Fruit fly (Drosophila melanogaster) whole organism, embryonic: ENCODE measurements around the gene CG16719.
A peak's percentile ranks its signal among the peaks of the same experiment; 100 is the strongest.

ENCODE experiments used
- Bdp1 ChIP-seq: fragments of 200-800 bp; sonication (Bioruptor generic); optimal IDR thresholded peaks from 3 replicates; lab custom pipeline; 2016; ENCODE audit warnings: missing biosample characterization, missing genetic modification characterization
- CG10274 ChIP-seq: fragments of 200-800 bp; sonication (Bioruptor generic); optimal IDR thresholded peaks from 3 replicates; lab custom pipeline; 2017; ENCODE audit warnings: missing biosample characterization, mild to moderate bottlenecking, missing genetic modification characterization
- CG10321 ChIP-seq: fragments of 200-800 bp; sonication (Bioruptor generic); IDR thresholded peaks from 2 replicates; pipeline ENCODE4 v1.3.6; 2022; ENCODE audit warnings: missing biosample characterization, missing genetic modification characterization
- CG12219 ChIP-seq: fragments of 200-800 bp; sonication (Bioruptor generic); optimal IDR thresholded peaks from 3 replicates; lab custom pipeline; 2018; ENCODE audit warnings: missing biosample characterization, mild to moderate bottlenecking, missing genetic modification characterization
- CG14667 ChIP-seq: fragments of 200-800 bp; sonication (Bioruptor generic); IDR thresholded peaks from 2 replicates; pipeline ENCODE4 v1.3.6; 2022; ENCODE audit warnings: missing biosample characterization, missing genetic modification characterization
- CG14860 ChIP-seq: fragments of 200-800 bp; sonication (Bioruptor generic); IDR thresholded peaks from 3 replicates; pipeline ENCODE4 v1.3.6; 2022; ENCODE audit warnings: missing biosample characterization, missing genetic modification characterization; ENCODE audit not compliant: partially characterized antibody
- CG15601 ChIP-seq: fragments of 200-800 bp; sonication (Bioruptor generic); optimal IDR thresholded peaks from 3 replicates; lab custom pipeline; 2019; ENCODE audit warnings: missing biosample characterization, mild to moderate bottlenecking, missing genetic modification characterization, moderate library complexity
- CG16815 ChIP-seq: fragments of 200-800 bp; sonication (Bioruptor generic); optimal IDR thresholded peaks from 3 replicates; lab custom pipeline; 2017; ENCODE audit warnings: missing biosample characterization, mild to moderate bottlenecking, missing genetic modification characterization
- CG17361 ChIP-seq: fragments of 200-800 bp; sonication (Bioruptor generic); IDR thresholded peaks from 3 replicates; pipeline ENCODE4 v1.3.6; 2022; ENCODE audit warnings: missing biosample characterization, missing genetic modification characterization
- CG3281 ChIP-seq: fragments of 200-800 bp; sonication (Bioruptor generic); optimal IDR thresholded peaks from 3 replicates; lab custom pipeline; 2017; ENCODE audit warnings: missing biosample characterization, mild to moderate bottlenecking, missing genetic modification characterization
- CG4707 ChIP-seq: fragments of 200-800 bp; sonication (Bioruptor generic); optimal IDR thresholded peaks from 2 replicates; lab custom pipeline; 2018; ENCODE audit warnings: missing biosample characterization, mild to moderate bottlenecking, missing genetic modification characterization, moderate library complexity
- CG6654 ChIP-seq: fragments of 200-800 bp; sonication (Bioruptor generic); optimal IDR thresholded peaks from 2 replicates; lab custom pipeline; 2017; ENCODE audit warnings: missing biosample characterization, mild to moderate bottlenecking, missing genetic modification characterization
- CG6689 ChIP-seq: fragments of 200-800 bp; sonication (Bioruptor generic); IDR thresholded peaks from 2 replicates; pipeline ENCODE4 v1.3.6; 2022; ENCODE audit warnings: missing biosample characterization, missing genetic modification characterization
- CG7357 ChIP-seq: fragments of 200-800 bp; sonication (Bioruptor generic); IDR thresholded peaks from 3 replicates; pipeline ENCODE4 v1.3.6; 2022; ENCODE audit warnings: missing biosample characterization, missing genetic modification characterization
- CG8359 ChIP-seq: fragments of 200-800 bp; sonication (Bioruptor generic); optimal IDR thresholded peaks from 2 replicates; lab custom pipeline; 2017; ENCODE audit warnings: missing biosample characterization, mild to moderate bottlenecking, missing genetic modification characterization, borderline replicate concordance
- CHES-1-like ChIP-seq: fragments of 200-800 bp; sonication (Bioruptor generic); optimal IDR thresholded peaks from 2 replicates; lab custom pipeline; 2016; ENCODE audit warnings: missing biosample characterization, missing genetic modification characterization
- Dp ChIP-seq: fragments of 200-800 bp; sonication (Bioruptor generic); optimal IDR thresholded peaks from 2 replicates; lab custom pipeline; 2018; ENCODE audit warnings: missing biosample characterization, mild to moderate bottlenecking, missing genetic modification characterization, moderate library complexity
- Dref ChIP-seq: fragments of 200-800 bp; sonication (Bioruptor generic); IDR thresholded peaks from 2 replicates; pipeline ENCODE4 v1.3.6; 2022; ENCODE audit warnings: missing biosample characterization, missing genetic modification characterization
- HLH54F ChIP-seq: fragments of 200-800 bp; sonication (Bioruptor generic); optimal IDR thresholded peaks from 3 replicates; lab custom pipeline; 2016; ENCODE audit warnings: missing biosample characterization, missing genetic modification characterization
- MBD-R2 ChIP-seq: fragments of 200-800 bp; sonication (Bioruptor generic); IDR thresholded peaks from 2 replicates; pipeline ENCODE4 v1.3.6; 2022; ENCODE audit warnings: missing biosample characterization, missing genetic modification characterization
- MESR4 ChIP-seq: fragments of 200-800 bp; sonication (Bioruptor generic); optimal IDR thresholded peaks from 2 replicates; lab custom pipeline; 2018; ENCODE audit warnings: missing biosample characterization, mild to moderate bottlenecking, missing genetic modification characterization, moderate library complexity
- Mes4 ChIP-seq: fragments of 200-800 bp; sonication (Bioruptor generic); optimal IDR thresholded peaks from 2 replicates; lab custom pipeline; 2016; ENCODE audit warnings: missing biosample characterization, missing genetic modification characterization
- NK7.1 ChIP-seq: fragments of 200-800 bp; sonication (Bioruptor generic); optimal IDR thresholded peaks from 3 replicates; lab custom pipeline; 2016; ENCODE audit warnings: missing biosample characterization, missing genetic modification characterization
- Opbp ChIP-seq: fragments of 200-800 bp; sonication (Bioruptor generic); IDR thresholded peaks from 3 replicates; pipeline ENCODE4 v1.3.6; 2022; ENCODE audit warnings: missing biosample characterization, missing genetic modification characterization; ENCODE audit not compliant: partially characterized antibody
- Poxn ChIP-seq: fragments of 200-800 bp; sonication (Bioruptor generic); IDR thresholded peaks from 2 replicates; pipeline ENCODE4 v1.3.6; 2022; ENCODE audit warnings: missing biosample characterization, missing genetic modification characterization
- Sry-β ChIP-seq: fragments of 200-800 bp; sonication (Bioruptor generic); optimal IDR thresholded peaks from 2 replicates; lab custom pipeline; 2018; ENCODE audit warnings: missing biosample characterization, mild to moderate bottlenecking, missing genetic modification characterization, moderate library complexity
- Ssrp ChIP-seq: fragments of 200-800 bp; sonication (Bioruptor generic); optimal IDR thresholded peaks from 2 replicates; lab custom pipeline; 2018; ENCODE audit warnings: missing biosample characterization, mild to moderate bottlenecking, missing genetic modification characterization, moderate library complexity
- Tbp ChIP-seq: fragments of >200 bp; optimal IDR thresholded peaks from 2 replicates; lab custom pipeline; 2018; ENCODE audit warnings: missing biosample characterization, missing genetic modification characterization
- bowl ChIP-seq: fragments of 200-800 bp; sonication (Bioruptor generic); IDR thresholded peaks from 2 replicates; pipeline ENCODE4 v1.3.6; 2022; ENCODE audit warnings: missing biosample characterization, missing genetic modification characterization
- crc ChIP-seq: fragments of 200-800 bp; sonication (Bioruptor generic); optimal IDR thresholded peaks from 2 replicates; lab custom pipeline; 2016; ENCODE audit warnings: missing biosample characterization, missing genetic modification characterization
- croc ChIP-seq: fragments of 200-800 bp; sonication (Bioruptor generic); conservative IDR thresholded peaks from 3 replicates; pipeline ENCODE4 v1.3.6; 2022; ENCODE audit warnings: missing biosample characterization, missing genetic modification characterization
- dysf ChIP-seq: fragments of 200-800 bp; sonication (Bioruptor generic); IDR thresholded peaks from 3 replicates; pipeline ENCODE4 v1.3.6; 2022; ENCODE audit warnings: missing biosample characterization, missing genetic modification characterization
- eve ChIP-seq, 2 experiments: fragments of >200 bp; optimal IDR thresholded peaks; 2 replicates each; lab custom pipeline; 2017; ENCODE audit warnings: missing biosample characterization in 2 of 2, missing genetic modification characterization in 2 of 2
- gce ChIP-seq: fragments of 200-800 bp; sonication (Bioruptor generic); IDR thresholded peaks from 3 replicates; pipeline ENCODE4 v1.3.6; 2022; ENCODE audit warnings: missing biosample characterization, missing genetic modification characterization
- grau ChIP-seq: fragments of 200-800 bp; optimal IDR thresholded peaks from 3 replicates; lab custom pipeline; 2019; ENCODE audit warnings: missing biosample characterization, mild to moderate bottlenecking, missing genetic modification characterization, moderate library complexity
- grn ChIP-seq: fragments of 200-800 bp; sonication (Bioruptor generic); optimal IDR thresholded peaks from 3 replicates; lab custom pipeline; 2017; ENCODE audit warnings: missing biosample characterization, missing genetic modification characterization
- her ChIP-seq: fragments of 200-800 bp; sonication (Bioruptor generic); optimal IDR thresholded peaks from 2 replicates; lab custom pipeline; 2016; ENCODE audit warnings: missing biosample characterization, missing genetic modification characterization
- hth ChIP-seq: fragments of >200 bp; optimal IDR thresholded peaks from 2 replicates; lab custom pipeline; 2017; ENCODE audit warnings: inconsistent platforms
- insv ChIP-seq, 2 experiments: fragments of 200-800 bp; sonication (Bioruptor generic); optimal IDR thresholded peaks; 3 replicates each; lab custom pipeline; 2016 to 2018; ENCODE audit warnings: missing biosample characterization in 2 of 2, missing genetic modification characterization in 2 of 2
- nau ChIP-seq: fragments of 200-800 bp; sonication (Bioruptor generic); optimal IDR thresholded peaks from 3 replicates; lab custom pipeline; 2017; ENCODE audit warnings: missing biosample characterization, mild to moderate bottlenecking, missing genetic modification characterization, missing genetic modification reagents
- pb ChIP-seq: fragments of 200-800 bp; sonication (Bioruptor generic); optimal IDR thresholded peaks from 3 replicates; lab custom pipeline; 2016; ENCODE audit warnings: missing biosample characterization, missing genetic modification characterization
- pnt ChIP-seq: fragments of 200-800 bp; sonication (Bioruptor generic); optimal IDR thresholded peaks from 3 replicates; lab custom pipeline; 2016; ENCODE audit warnings: missing biosample characterization, missing genetic modification characterization
- sc ChIP-seq, 3 experiments: fragments of >200 bp in 2 of 3; fragments of 200-800 bp in 1 of 3; sonication (Bioruptor generic) in 1 of 3; optimal IDR thresholded peaks; 2 replicates in 2 of 3; 3 replicates in 1 of 3; lab custom pipeline; 2017; ENCODE audit warnings: mild to moderate bottlenecking in 1 of 3, missing biosample characterization in 1 of 3, missing genetic modification characterization in 1 of 3, missing genetic modification reagents in 1 of 3
- slp2 ChIP-seq: fragments of 200-800 bp; sonication (Bioruptor generic); optimal IDR thresholded peaks from 2 replicates; lab custom pipeline; 2016; ENCODE audit warnings: missing biosample characterization, missing genetic modification characterization
- sqz ChIP-seq: fragments of 200-800 bp; sonication (Bioruptor generic); optimal IDR thresholded peaks from 3 replicates; lab custom pipeline; 2018; ENCODE audit warnings: missing biosample characterization, mild to moderate bottlenecking, missing genetic modification characterization
- tgo ChIP-seq: fragments of 200-800 bp; sonication (Bioruptor generic); IDR thresholded peaks from 3 replicates; pipeline ENCODE4 v1.3.6; 2022; ENCODE audit warnings: missing biosample characterization, missing genetic modification characterization
- toy ChIP-seq: fragments of 200-800 bp; sonication (Bioruptor generic); IDR thresholded peaks from 2 replicates; pipeline ENCODE4 v1.3.6; 2022; ENCODE audit warnings: missing biosample characterization, missing genetic modification characterization
- vnd ChIP-seq: fragments of 200-800 bp; sonication (Bioruptor generic); IDR thresholded peaks from 3 replicates; pipeline ENCODE4 v1.3.6; 2022; ENCODE audit warnings: missing biosample characterization, missing genetic modification characterization; ENCODE audit not compliant: partially characterized antibody
- zf30C ChIP-seq: fragments of 200-800 bp; sonication (Bioruptor generic); optimal IDR thresholded peaks from 3 replicates; lab custom pipeline; 2018; ENCODE audit warnings: missing biosample characterization, mild to moderate bottlenecking, missing genetic modification characterization

CG16719 gene

DNA sequence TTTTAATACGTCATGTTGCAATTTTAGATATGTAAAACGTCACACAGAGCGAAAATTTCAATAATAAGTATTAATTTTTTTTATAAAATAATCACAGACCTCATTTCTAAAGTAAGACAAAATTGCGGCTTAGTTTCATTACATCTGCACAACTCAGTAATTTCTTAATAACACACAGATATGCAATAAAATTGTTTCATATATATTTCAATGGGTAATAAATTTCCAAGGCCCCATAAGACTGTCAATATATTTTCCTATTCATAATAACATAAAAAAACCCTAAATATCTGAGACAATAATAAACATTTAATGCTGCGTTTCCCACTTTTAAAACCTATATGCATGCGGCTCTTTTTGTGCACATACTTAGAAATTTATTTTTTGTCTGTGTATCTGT is 10.7 kb downstream of the CG16719 start (continued):
- TF ChIP-seq CG10274 (GFP tag; lab: Kevin White, UChicago) (no peak), HLH54F (GFP tag; lab: Kevin White, UChicago) (no peak), pnt (GFP tag; lab: Kevin White, UChicago) (no peak), croc (GFP tag; lab: Robert Waterston, UW) (no peak), CHES-1-like (no peak), CG4707 (GFP tag; lab: Kevin White, UChicago) (no peak), CG16815 (GFP tag; lab: Kevin White, UChicago) (no peak), zf30C (GFP tag; lab: Kevin White, UChicago) (no peak), CG15601 (tag; lab: Kevin White, UChicago) (no peak), CG6689 (GFP tag; lab: Robert Waterston, UW) (peak; percentile 24), CG14860 (no peak), dysf (GFP tag; lab: Robert Waterston, UW) (peak; percentile 47; the same call in 1 of the 3 replicates), tgo (GFP tag; lab: Robert Waterston, UW) (no peak), nau (GFP tag; lab: Kevin White, UChicago) (no peak), CG10321 (GFP tag; lab: Robert Waterston, UW) (no peak), CG6654 (GFP tag; lab: Kevin White, UChicago) (no peak), sqz (no peak), vnd (no peak), MESR4 (GFP tag; lab: Kevin White, UChicago) (no peak), MBD-R2 (GFP tag; lab: Robert Waterston, UW) (no peak)

DNA sequence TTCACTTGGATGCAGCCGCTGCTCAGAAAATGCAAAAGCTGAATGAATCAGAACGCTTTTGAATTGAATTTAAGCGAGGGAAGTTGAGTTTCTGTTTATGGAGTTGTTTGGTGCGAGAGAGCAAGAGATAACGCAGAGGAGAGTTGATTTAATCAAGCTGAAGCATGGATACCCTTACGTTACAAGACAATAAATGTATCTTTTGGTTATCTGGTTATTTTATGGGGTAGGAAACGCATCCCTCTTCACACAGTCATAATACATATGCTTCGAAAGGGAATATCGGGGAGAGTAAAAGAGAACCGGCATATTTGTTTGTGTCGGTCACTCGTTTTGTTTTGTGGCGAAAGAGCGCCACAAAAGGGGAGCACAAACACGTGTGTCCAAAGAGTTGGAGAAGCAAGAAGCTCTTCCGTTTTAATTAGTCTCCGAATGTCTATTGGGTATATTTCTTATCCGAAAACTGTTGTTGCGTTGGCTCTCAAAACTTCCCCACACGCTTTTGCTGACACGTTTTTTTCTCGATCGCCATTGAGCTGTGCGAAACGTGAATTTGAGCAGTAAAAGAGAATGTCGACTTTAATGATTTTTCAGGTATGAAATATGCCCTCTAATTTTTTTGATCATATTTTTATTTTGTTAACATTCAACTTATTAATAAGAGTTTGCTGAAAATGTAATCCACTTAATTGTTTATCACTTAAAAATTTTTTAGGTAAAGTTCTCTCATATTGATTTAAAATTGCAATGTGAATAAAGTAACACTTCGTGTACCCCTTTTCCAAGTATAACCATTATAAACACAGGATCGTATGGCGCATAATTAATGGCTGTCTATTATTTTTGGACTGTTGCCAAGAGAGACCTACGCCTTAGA is 11.9 kb downstream of the CG16719 start, which contains the start of gene Prps:
TSS of gene Prps (minus strand) at position 51 of the 877 bp plus-strand sequence.
- TF ChIP-seq eve (GFP tag; optimal IDR thresholded peaks at IDR 0.05; lab: Kevin White, UChicago) = no peak
- peak; percentile 24; the same call in 1 of the 2 replicates for TF ChIP-seq Dref (GFP tag; lab: Robert Waterston, UW)
- peak; percentile 80 for TF ChIP-seq pb (GFP tag; lab: Kevin White, UChicago)
- TF ChIP-seq Dp (GFP tag; lab: Kevin White, UChicago) = no peak
- peak; percentile 74 for TF ChIP-seq Mes4 (GFP tag; lab: Kevin White, UChicago)
- peak; percentile 33 for TF ChIP-seq slp2 (GFP tag; lab: Kevin White, UChicago)
- TF ChIP-seq gce (GFP tag; lab: Robert Waterston, UW) = peak; percentile 71; the same call in 1 of the 3 replicates
- TF ChIP-seq NK7.1 (GFP tag; lab: Kevin White, UChicago) = peak; percentile 67
- TF ChIP-seq grn (GFP tag; lab: Kevin White, UChicago) = peak; percentile 52
- peak; percentile 37; the same call in 1 of the 3 replicates for TF ChIP-seq CG17361 (GFP tag; lab: Robert Waterston, UW)
- peak; percentile 91 for TF ChIP-seq her (GFP tag; lab: Kevin White, UChicago)
- no peak for TF ChIP-seq insv (GFP tag; optimal IDR thresholded peaks at IDR 0.05; lab: Kevin White, UChicago)
- peak; percentile 15 for TF ChIP-seq sqz
- peak; percentile 6 for TF ChIP-seq Bdp1 (GFP tag; lab: Kevin White, UChicago)
- TF ChIP-seq Sry-β (GFP tag; lab: Kevin White, UChicago) = no peak
- TF ChIP-seq toy (GFP tag; lab: Robert Waterston, UW) = peak; percentile 66
- TF ChIP-seq sc (optimal IDR thresholded peaks at IDR 0.05; lab: Kevin White, UChicago) = no peak
- TF ChIP-seq sc (GFP tag; optimal IDR thresholded peaks at IDR 0.05; lab: Kevin White, UChicago) = peak; percentile 21
- TF ChIP-seq Tbp (GFP tag; lab: Kevin White, UChicago) = no peak
- TF ChIP-seq Opbp (GFP tag; lab: Robert Waterston, UW) = no peak
- peak; percentile 60; the same call in 1 of the 3 replicates for TF ChIP-seq CG7357 (GFP tag; lab: Robert Waterston, UW)
- TF ChIP-seq CG8359 = no peak
- peak; percentile 67 for TF ChIP-seq crc (GFP tag; lab: Kevin White, UChicago)
- TF ChIP-seq bowl = peak; percentile 60; the same call in 1 of the 2 replicates
- TF ChIP-seq hth (lab: Kevin White, UChicago) = no peak
- TF ChIP-seq CG12219 (GFP tag; lab: Kevin White, UChicago) = peak; percentile 78
- TF ChIP-seq CG3281 = peak; percentile 77
- no peak for TF ChIP-seq Poxn (GFP tag; lab: Robert Waterston, UW)
- TF ChIP-seq Ssrp (tag; lab: Kevin White, UChicago) = no peak
- peak; percentile 64 for TF ChIP-seq grau
- peak; percentile 58 for TF ChIP-seq CG14667 (GFP tag; lab: Robert Waterston, UW)
